Fruit fly (Drosophila melanogaster): Measurements from ENCODE around the gene RpL40.

DNA sequence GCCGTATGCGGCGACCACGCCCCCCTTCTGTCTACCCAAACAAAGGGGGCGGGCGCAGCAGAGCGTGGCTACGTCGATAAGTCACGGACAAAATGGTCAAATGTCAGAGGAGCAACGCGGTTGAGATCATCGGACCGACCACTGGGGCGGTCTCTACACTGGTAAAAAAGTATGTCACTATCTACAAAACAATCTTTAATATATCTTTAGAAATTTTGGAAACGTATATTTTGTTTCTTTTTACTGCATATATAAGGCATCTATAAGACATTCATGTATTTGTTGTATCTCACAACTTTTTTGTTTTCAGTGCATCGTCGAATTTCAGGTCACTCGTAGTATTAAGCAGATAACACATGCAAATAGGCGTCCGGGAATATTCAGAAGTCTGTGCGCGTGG is 14.0 kb downstream of the RpL40 start:
- no peak for TF ChIP-seq CG11617 (GFP tag; optimal IDR thresholded peaks at IDR 0.05)
- TF ChIP-seq kay (GFP tag; ENCODE audit: borderline replicate concordance): no peak
- no peak for TF ChIP-seq bab1 (GFP tag; optimal IDR thresholded peaks at IDR 0.05)
- TF ChIP-seq CG12768 (GFP tag; optimal IDR thresholded peaks at IDR 0.05): no peak
- TF ChIP-seq tj (GFP tag; optimal IDR thresholded peaks at IDR 0.05): no peak
- no peak for TF ChIP-seq Mnt (GFP tag; optimal IDR thresholded peaks at IDR 0.05)
- no peak for TF ChIP-seq CG7045 (GFP tag; optimal IDR thresholded peaks at IDR 0.05)
- TF ChIP-seq Hr96 (GFP tag; optimal IDR thresholded peaks at IDR 0.05): no peak
- no peak for TF ChIP-seq pad (GFP tag; optimal IDR thresholded peaks at IDR 0.05)
- no peak for TF ChIP-seq toe (GFP tag; optimal IDR thresholded peaks at IDR 0.05)
- TF ChIP-seq ovo (GFP tag; optimal IDR thresholded peaks at IDR 0.05): no peak
